Worm (Caenorhabditis elegans) whole organism, midembryonic: ENCODE measurements around the gene tsp-12.

Source experiments
- T22C8.4 ChIP-seq: fragments of 200-800 bp; sonication (Bioruptor generic); IDR thresholded peaks from 2 replicates; pipeline ENCODE4 v1.3.6; 2022; ENCODE audit warnings: missing genetic modification characterization, missing compliant biosample characterization
- cog-1 ChIP-seq: sonication (generic microtip); optimal IDR thresholded peaks from 2 replicates; lab custom pipeline; 2016; ENCODE audit warnings: missing genetic modification characterization, missing compliant biosample characterization
- flt-1 ChIP-seq: fragments of 200-800 bp; sonication (Bioruptor generic); IDR thresholded peaks from 2 replicates; pipeline ENCODE4 v1.3.6; 2022; ENCODE audit warnings: missing genetic modification characterization, missing compliant biosample characterization
- med-1 ChIP-seq: sonication (generic microtip); optimal IDR thresholded peaks from 2 replicates; lab custom pipeline; 2017; ENCODE audit warnings: missing genetic modification characterization, mild to moderate bottlenecking, missing compliant biosample characterization, antibody characterized with exemption, missing genetic modification reagents; ENCODE audit not compliant: insufficient read depth
- ref-1 ChIP-seq: fragments of 200-800 bp; sonication (Bioruptor generic); conservative IDR thresholded peaks from 2 replicates; pipeline ENCODE4 v1.3.6; 2022; ENCODE audit warnings: missing genetic modification reagents, missing genetic modification characterization, missing compliant biosample characterization
- tab-1 ChIP-seq: fragments of 200-800 bp; sonication (Bioruptor generic); IDR thresholded peaks from 2 replicates; pipeline ENCODE4 v1.3.6; 2022; ENCODE audit warnings: missing genetic modification characterization, missing compliant biosample characterization

DNA sequence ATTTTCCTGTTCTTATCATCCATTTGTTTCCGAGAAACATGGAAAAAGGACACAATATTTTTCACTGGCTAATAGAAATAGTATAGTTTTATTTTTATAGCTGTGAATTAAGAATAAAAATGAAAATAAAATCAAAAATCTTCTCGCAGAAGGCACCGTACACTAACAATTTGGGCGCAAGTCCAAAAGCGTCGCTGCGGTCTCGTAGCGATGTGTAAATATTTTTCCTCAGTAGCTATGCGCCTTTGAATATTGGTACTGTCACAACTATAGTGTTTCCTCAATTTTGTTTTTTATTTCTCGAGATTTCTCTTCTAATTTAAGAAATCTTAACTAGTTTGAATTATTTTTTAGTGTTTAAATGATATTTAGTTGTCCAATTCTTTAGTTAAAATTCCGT is 6.6 kb upstream of the tsp-12 start:
- TF ChIP-seq med-1 (GFP tag; lab: Kevin White, UChicago) (no peak), flt-1 (no peak), T22C8.4 (GFP tag; lab: Robert Waterston, UW) (no peak), tab-1 (GFP tag; lab: Robert Waterston, UW) (no peak), ref-1 (no peak), cog-1 (tag; lab: Kevin White, UChicago) (no peak)
